Worm (Caenorhabditis elegans) whole organism, early embryonic: ENCODE data around the gene rars-1.

Source experiments
- B0310.2 ChIP-seq: sonication (generic microtip); optimal IDR thresholded peaks from 2 replicates; lab custom pipeline; 2016; ENCODE audit warnings: mild to moderate bottlenecking, missing genetic modification characterization, missing compliant biosample characterization
- F13C5.2 ChIP-seq: sonication (generic microtip); optimal IDR thresholded peaks from 2 replicates; lab custom pipeline; 2017; ENCODE audit warnings: mild to moderate bottlenecking, missing genetic modification characterization, inconsistent platforms, missing compliant biosample characterization
- ama-1 ChIP-seq: fragments of 150-350 bp; optimal IDR thresholded peaks from 2 replicates; lab custom pipeline; 2014
- ets-7 ChIP-seq: sonication (generic microtip); optimal IDR thresholded peaks from 2 replicates; lab custom pipeline; 2016; ENCODE audit warnings: missing genotype, missing genetic modification characterization, missing compliant biosample characterization
- flt-1 ChIP-seq: fragments of 200-800 bp; sonication (Bioruptor generic); IDR thresholded peaks from 2 replicates; pipeline ENCODE4 v1.3.6; 2022; ENCODE audit warnings: missing genetic modification characterization, missing compliant biosample characterization
- hnd-1 ChIP-seq: sonication (generic microtip); optimal IDR thresholded peaks from 2 replicates; lab custom pipeline; 2016; ENCODE audit warnings: missing genetic modification characterization, missing compliant biosample characterization

DNA sequence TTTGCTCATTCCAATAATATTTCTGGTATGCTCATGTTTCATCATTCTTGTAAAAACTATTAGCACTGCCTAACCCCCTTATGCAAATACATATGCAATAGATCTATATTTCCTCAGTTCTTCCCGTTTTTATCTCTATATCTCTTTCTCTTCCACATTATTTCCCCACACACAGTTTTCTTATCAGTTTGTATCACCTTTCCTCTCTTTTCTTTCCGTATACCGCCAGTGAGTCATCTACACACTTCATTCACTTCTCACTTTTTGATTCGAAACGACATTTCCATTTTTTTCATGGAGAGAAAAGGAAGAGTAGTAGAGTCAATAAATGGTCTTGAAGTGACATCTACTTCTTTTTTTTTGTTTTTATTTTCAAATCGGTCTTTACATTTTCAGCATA lies 10.6 kb downstream of the rars-1 start:
- TF ChIP-seq ets-7 (tag; lab: Kevin White, UChicago) (no peak), F13C5.2 (tag; lab: Kevin White, UChicago) (no peak), B0310.2 (tag; lab: Kevin White, UChicago) (no peak), ama-1 (no peak), hnd-1 (no peak), flt-1 (no peak)
